Worm (Caenorhabditis elegans) whole organism, L4/young adult: ENCODE data around the gene hex-3.

Source experiments
- W03F9.2 ChIP-seq: fragments of 150-350 bp; optimal IDR thresholded peaks from 2 replicates; lab custom pipeline; 2014; ENCODE audit warnings: missing biosample characterization, missing genetic modification characterization
- dao-5 ChIP-seq: sonication (generic microtip); optimal IDR thresholded peaks from 2 replicates; lab custom pipeline; 2016; ENCODE audit warnings: missing genotype, missing genetic modification characterization, moderate library complexity, missing compliant biosample characterization
- him-1 ChIP-seq: sonication (generic microtip); optimal IDR thresholded peaks from 2 replicates; lab custom pipeline; 2016; ENCODE audit warnings: missing genotype, missing genetic modification reagents, missing genetic modification characterization, missing compliant biosample characterization

The hex-3 gene

ce11 chrIII:10855398-10855880 lies 6.4 kb downstream of the hex-3 start, which contains the start of gene Y39A1C.1:
Gene Y39A1C.1 (plus strand): TSS chrIII:10855448.
- TF ChIP-seq W03F9.2 (tag; lab: Kevin White, UChicago) (no peak), him-1 (tag; lab: Kevin White, UChicago) (no peak), dao-5 (no peak)

DNA sequence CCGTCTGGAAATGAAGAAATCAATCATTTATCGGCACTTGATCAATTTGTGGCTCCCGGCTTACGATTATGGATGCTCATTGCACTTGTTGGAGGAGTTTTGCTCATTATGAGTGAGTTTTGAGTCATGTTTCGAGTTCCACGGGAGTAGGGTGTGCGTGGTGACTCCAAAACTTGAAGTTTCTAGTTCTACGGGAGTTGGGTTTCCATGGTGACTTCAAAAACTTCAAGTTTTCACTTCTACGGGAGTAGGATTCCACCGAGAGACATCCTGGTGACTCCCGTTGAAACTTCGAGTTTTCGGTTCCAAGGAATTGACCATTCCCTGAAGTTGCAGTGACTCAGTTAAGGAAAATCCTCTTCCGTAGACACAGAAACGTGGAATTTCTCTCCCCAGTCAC lies 7.8 kb downstream of the hex-3 start:
- TF ChIP-seq him-1 (tag; lab: Kevin White, UChicago) (no peak), dao-5 (no peak), W03F9.2 (tag; lab: Kevin White, UChicago) (no peak)

- TF ChIP-seq W03F9.2 (tag; lab: Kevin White, UChicago), result no peak
- no peak for TF ChIP-seq dao-5
- no peak for TF ChIP-seq him-1 (tag; lab: Kevin White, UChicago)
These were observed 9.0 kb downstream of the hex-3 start, which contains the start of gene oxi-1 for ce11 chrIII:10857984-10858383. Gene oxi-1 (plus strand): TSS chrIII:10858284.

DNA sequence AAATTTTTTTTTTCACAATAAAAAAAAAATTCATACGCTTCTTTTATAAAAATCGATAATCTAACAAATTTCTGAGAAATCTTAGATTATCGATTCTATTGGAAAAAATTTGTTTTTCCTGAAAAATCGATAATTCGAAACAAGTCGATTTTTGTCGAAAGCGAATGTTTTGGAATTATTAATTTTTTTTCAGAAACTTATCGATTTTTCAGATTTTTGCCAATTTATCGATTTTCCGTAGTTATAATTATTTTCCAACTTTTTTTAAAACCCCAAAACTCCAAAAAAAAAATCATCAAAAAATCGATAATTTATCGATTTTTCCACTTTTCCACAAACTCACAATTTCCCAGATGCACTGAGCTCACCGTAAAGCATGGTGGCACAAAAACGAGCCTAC lies 12.4 kb downstream of the hex-3 start:
- no peak for TF ChIP-seq dao-5
- no peak for TF ChIP-seq W03F9.2 (tag; lab: Kevin White, UChicago)
- no peak for TF ChIP-seq him-1 (tag; lab: Kevin White, UChicago)

- no peak for TF ChIP-seq W03F9.2 (tag; lab: Kevin White, UChicago)
- TF ChIP-seq dao-5, result no peak
- TF ChIP-seq him-1 (tag; lab: Kevin White, UChicago), result no peak
These were observed 18.1 kb downstream of the hex-3 start for ce11 chrIII:10867086-10867485.

DNA sequence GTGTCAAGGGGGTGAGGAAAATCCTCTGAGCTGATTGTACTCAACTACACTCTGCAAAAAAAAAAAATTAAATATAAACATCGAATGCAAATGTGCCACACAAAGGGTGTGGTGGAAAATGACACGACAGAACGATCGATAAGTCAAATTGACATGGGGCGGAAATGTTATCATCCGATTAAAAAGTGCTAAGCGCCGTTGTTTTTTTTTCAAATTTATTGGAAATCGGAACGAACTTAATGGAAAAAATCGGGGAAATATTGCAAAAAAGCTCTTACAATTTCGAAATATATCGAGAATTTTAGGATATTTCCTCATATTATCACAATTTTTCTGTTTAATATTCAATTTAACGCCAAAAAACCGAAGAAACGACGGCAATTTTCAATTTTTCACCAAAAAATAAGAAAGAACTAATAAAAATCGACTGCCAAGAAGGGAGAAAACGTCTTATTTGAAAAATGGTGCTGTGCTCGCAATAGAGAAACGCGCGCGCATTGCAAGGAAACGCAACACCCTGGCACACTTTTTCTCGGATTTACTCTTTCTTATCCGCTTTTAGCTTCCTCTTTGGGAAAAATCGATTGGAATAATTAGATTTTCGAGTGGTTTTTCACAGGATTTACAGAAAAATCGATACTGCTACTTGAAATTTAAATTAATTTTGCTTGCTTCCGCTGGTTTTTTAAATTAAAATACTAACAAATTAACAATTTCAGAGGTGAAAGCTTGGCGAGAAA lies 19.8 kb downstream of the hex-3 start, which contains the start of the genes cey-4 and vps-50:
Gene cey-4, minus strand, starts transcription at position 51 of the 740 bp plus-strand sequence.
Gene vps-50, plus strand, starts transcription at position 541 of the 740 bp plus-strand sequence.
- TF ChIP-seq him-1 (tag; lab: Kevin White, UChicago) (no peak), W03F9.2 (tag; lab: Kevin White, UChicago) (no peak), dao-5 (no peak)

DNA sequence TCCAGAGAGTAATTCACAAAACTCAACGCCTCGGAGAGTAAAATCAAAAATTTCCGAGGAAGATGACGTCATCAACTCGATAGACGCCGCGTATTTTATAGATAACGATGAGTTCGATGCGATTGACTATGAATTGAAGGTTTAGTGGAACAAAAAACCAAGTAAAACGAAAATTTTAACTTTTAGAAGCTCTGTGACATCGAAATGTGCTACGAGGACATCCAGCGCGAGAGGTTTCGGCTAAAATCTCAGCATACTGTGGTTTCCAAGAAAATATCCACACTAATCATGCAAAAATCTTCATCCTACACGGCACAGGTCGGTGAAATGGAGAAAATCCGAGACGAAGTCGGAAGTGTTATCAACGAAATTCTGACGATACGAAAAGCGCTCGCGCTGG lies 20.6 kb downstream of the hex-3 start:
- TF ChIP-seq him-1 (tag; lab: Kevin White, UChicago), result no peak
- no peak for TF ChIP-seq W03F9.2 (tag; lab: Kevin White, UChicago)
- no peak for TF ChIP-seq dao-5

ce11 chrIII:10870161-10870560 lies 21.1 kb downstream of the hex-3 start:
- no peak for TF ChIP-seq him-1 (tag; lab: Kevin White, UChicago)
- no peak for TF ChIP-seq dao-5
- TF ChIP-seq W03F9.2 (tag; lab: Kevin White, UChicago), result no peak

DNA sequence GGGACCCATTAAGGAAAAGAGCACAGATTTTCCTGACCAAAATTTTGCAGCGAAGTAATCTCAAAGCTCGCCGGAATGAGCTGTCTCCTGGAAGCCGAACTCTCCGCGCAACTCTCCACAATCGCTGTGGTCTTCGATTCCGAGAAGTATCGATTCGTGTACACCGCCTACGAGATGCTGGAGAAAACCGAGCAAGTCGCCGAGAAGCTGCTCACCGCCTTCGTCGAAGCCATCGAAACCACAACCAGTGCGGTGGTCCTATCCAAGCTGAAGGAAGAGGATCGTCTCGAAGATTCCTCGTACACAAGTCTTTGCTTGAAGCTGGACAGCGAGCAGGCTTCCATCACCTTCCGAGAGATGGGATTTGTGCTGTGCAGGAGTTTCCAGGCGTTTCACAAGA lies 21.8 kb downstream of the hex-3 start:
- TF ChIP-seq W03F9.2 (tag; lab: Kevin White, UChicago) (no peak), him-1 (tag; lab: Kevin White, UChicago) (no peak), dao-5 (no peak)

DNA sequence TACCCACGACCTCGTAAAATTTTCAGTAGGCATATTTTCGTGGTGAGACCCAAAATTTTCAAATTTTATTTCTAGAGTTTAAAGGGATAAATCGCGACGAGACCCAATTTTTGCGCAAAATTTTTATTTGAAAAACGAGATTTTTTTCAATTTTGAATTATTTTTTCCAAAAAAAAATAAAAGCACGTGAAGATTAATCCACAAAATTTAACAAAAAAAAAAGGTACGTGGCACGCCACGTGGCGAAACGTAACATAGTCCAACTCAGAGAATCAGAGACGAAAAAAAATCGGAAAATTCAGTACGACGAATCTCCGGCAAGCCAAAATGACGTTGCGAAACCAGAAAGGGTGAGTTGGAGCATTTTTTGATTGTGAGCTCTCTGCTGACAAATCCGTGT lies 26.1 kb downstream of the hex-3 start, which contains the start of gene C44B9.2:
Gene C44B9.2, plus strand, starts transcription at position 301 of the 400 bp plus-strand sequence.
- TF ChIP-seq W03F9.2 (tag; lab: Kevin White, UChicago), result no peak

ce11 chrIII:10877542-10877941 lies 28.5 kb downstream of the hex-3 start:
- TF ChIP-seq him-1 (tag; lab: Kevin White, UChicago) (no peak), dao-5 (no peak), W03F9.2 (tag; lab: Kevin White, UChicago) (no peak)

- TF ChIP-seq W03F9.2 (tag; lab: Kevin White, UChicago), result no peak
These were observed 31.1 kb downstream of the hex-3 start, which contains the start of gene C44B9.3 for ce11 chrIII:10880083-10880482. Gene C44B9.3 (minus strand): TSS chrIII:10880183.

ce11 chrIII:10881462-10881861 lies 32.4 kb downstream of the hex-3 start, which contains the start of gene athp-1:
Gene athp-1 (plus strand): TSS chrIII:10881766.
- TF ChIP-seq him-1 (tag; lab: Kevin White, UChicago), result no peak
- peak; percentile 60 for TF ChIP-seq W03F9.2 (tag; lab: Kevin White, UChicago)

DNA sequence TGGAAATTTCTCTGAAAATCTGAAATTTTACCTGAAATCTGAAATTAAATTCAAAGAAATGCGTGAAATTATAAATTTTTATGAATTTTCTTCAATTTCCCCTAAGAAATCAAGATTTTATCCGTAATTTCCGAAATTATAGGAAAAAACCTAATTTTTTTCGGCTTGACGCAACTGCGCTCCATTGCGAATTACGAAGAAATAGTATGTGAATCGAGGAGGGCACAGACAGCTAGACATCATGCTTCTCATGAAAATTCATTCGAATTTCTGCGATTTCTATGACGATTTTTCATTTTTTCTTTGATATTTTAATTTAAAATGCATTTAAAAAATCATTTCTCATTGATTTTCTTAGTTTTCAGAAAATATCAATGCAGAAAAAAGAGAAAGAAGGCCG lies 33.0 kb downstream of the hex-3 start:
- TF ChIP-seq dao-5, result no peak
- peak; percentile 50 for TF ChIP-seq W03F9.2 (tag; lab: Kevin White, UChicago)
- TF ChIP-seq him-1 (tag; lab: Kevin White, UChicago), result no peak
